Worm (Caenorhabditis elegans): Measurements from ENCODE around the gene hrg-10.

DNA sequence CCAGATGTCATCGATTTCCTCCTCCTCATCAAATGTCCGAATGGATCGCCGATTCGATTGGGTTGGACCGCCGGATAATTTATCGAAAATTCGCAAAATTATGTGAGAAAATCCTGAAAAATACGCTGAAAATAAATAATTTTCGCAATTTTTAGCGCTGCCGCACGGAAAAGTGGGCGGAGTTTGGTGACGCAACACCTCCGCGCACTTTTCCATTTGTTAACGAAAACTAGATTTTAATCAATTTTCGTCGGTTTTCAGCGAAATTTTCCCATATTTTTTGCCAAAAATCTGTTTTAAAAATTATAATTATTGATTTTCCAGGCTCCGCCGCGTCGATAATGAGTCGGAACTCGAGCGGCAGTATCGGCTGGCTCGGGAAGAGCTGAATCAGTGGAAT is 43.9 kb upstream of the hrg-10 start, which contains the start of gene Y39B6A.34:
- TF ChIP-seq hlh-30 (tag; optimal IDR thresholded peaks at IDR 0.05; ENCODE audit: insufficient read depth) = no peak
- TF ChIP-seq pag-3 (tag; optimal IDR thresholded peaks at IDR 0.05; ENCODE audit: borderline replicate concordance) = no peak
- TF ChIP-seq pros-1 (tag; optimal IDR thresholded peaks at IDR 0.05) = no peak
- TF ChIP-seq nhr-11 (tag; optimal IDR thresholded peaks at IDR 0.05) = no peak

Data from whole organism, late embryonic.